Fruit fly (Drosophila melanogaster) whole organism, embryonic: Measurements from ENCODE around the gene Him.

Source experiments
- Bdp1 ChIP-seq: fragments of 200-800 bp; sonication (Bioruptor generic); optimal IDR thresholded peaks from 3 replicates; lab custom pipeline; 2016; ENCODE audit warnings: missing biosample characterization, missing genetic modification characterization
- Bteb2 ChIP-seq: fragments of 200-800 bp; sonication (Bioruptor generic); optimal IDR thresholded peaks from 2 replicates; lab custom pipeline; 2016; ENCODE audit warnings: missing biosample characterization, missing genetic modification characterization
- CG10267 ChIP-seq: fragments of 200-800 bp; sonication (Bioruptor generic); optimal IDR thresholded peaks from 2 replicates; lab custom pipeline; 2018; ENCODE audit warnings: missing biosample characterization, mild to moderate bottlenecking, missing genetic modification characterization, moderate library complexity
- CG11504 ChIP-seq: fragments of 200-800 bp; sonication (Bioruptor generic); optimal IDR thresholded peaks from 3 replicates; lab custom pipeline; 2019; ENCODE audit warnings: missing biosample characterization, mild to moderate bottlenecking, missing genetic modification characterization, moderate library complexity
- CG13894 ChIP-seq: fragments of 200-800 bp; sonication (Bioruptor generic); optimal IDR thresholded peaks from 3 replicates; lab custom pipeline; 2018; ENCODE audit warnings: missing biosample characterization, mild to moderate bottlenecking, missing genetic modification characterization, moderate library complexity
- CG14710 ChIP-seq: fragments of 200-800 bp; sonication (Bioruptor generic); optimal IDR thresholded peaks from 3 replicates; lab custom pipeline; 2019; ENCODE audit warnings: missing biosample characterization, mild to moderate bottlenecking, missing genetic modification characterization, moderate library complexity
- CG15011 ChIP-seq: fragments of 200-800 bp; sonication (Bioruptor generic); optimal IDR thresholded peaks from 3 replicates; lab custom pipeline; 2018; ENCODE audit warnings: missing biosample characterization, mild to moderate bottlenecking, missing genetic modification characterization
- CG15696 ChIP-seq: fragments of 200-800 bp; sonication (Bioruptor generic); optimal IDR thresholded peaks from 2 replicates; lab custom pipeline; 2019; ENCODE audit warnings: missing biosample characterization, mild to moderate bottlenecking, missing genetic modification characterization, moderate library complexity
- CG17829 ChIP-seq: fragments of 200-800 bp; optimal IDR thresholded peaks from 2 replicates; lab custom pipeline; 2019; ENCODE audit warnings: missing biosample characterization, mild to moderate bottlenecking, missing genetic modification characterization, moderate library complexity
- CG2712 ChIP-seq: fragments of 200-800 bp; optimal IDR thresholded peaks from 3 replicates; lab custom pipeline; 2019; ENCODE audit warnings: missing biosample characterization, mild to moderate bottlenecking, missing genetic modification characterization, moderate library complexity
- CG34422 ChIP-seq: fragments of 200-800 bp; sonication (Bioruptor generic); IDR thresholded peaks from 3 replicates; pipeline ENCODE4 v1.3.6; 2022; ENCODE audit warnings: missing biosample characterization, missing genetic modification characterization
- CG4404 ChIP-seq: fragments of 200-800 bp; sonication (Bioruptor generic); IDR thresholded peaks from 2 replicates; pipeline ENCODE4 v1.3.6; 2022; ENCODE audit warnings: missing biosample characterization, missing genetic modification characterization
- CG5180 ChIP-seq: fragments of 200-800 bp; sonication (Bioruptor generic); optimal IDR thresholded peaks from 3 replicates; lab custom pipeline; 2017; ENCODE audit warnings: missing biosample characterization, missing genetic modification characterization, mild to moderate bottlenecking, moderate library complexity, missing genetic modification reagents
- CG7839 ChIP-seq: fragments of 200-800 bp; sonication (Bioruptor generic); optimal IDR thresholded peaks from 3 replicates; lab custom pipeline; 2018; ENCODE audit warnings: missing biosample characterization, mild to moderate bottlenecking, missing genetic modification characterization, moderate library complexity
- CG8359 ChIP-seq: fragments of 200-800 bp; sonication (Bioruptor generic); optimal IDR thresholded peaks from 2 replicates; lab custom pipeline; 2017; ENCODE audit warnings: missing biosample characterization, mild to moderate bottlenecking, missing genetic modification characterization, borderline replicate concordance
- CG9437 ChIP-seq: fragments of 200-800 bp; sonication (Bioruptor generic); optimal IDR thresholded peaks from 2 replicates; lab custom pipeline; 2018; ENCODE audit warnings: missing biosample characterization, mild to moderate bottlenecking, missing genetic modification characterization
- Chrac-16 ChIP-seq: fragments of 200-800 bp; sonication (Bioruptor generic); optimal IDR thresholded peaks from 3 replicates; lab custom pipeline; 2016; ENCODE audit warnings: missing biosample characterization, missing genetic modification characterization
- CkIIα-i1 ChIP-seq: fragments of 200-800 bp; sonication (Bioruptor generic); IDR thresholded peaks from 2 replicates; pipeline ENCODE4 v1.3.6; 2022; ENCODE audit warnings: missing biosample characterization, missing genetic modification characterization
- Dek ChIP-seq: fragments of 200-800 bp; sonication (Bioruptor generic); optimal IDR thresholded peaks from 3 replicates; lab custom pipeline; 2019; ENCODE audit warnings: missing biosample characterization, mild to moderate bottlenecking, missing genetic modification characterization, moderate library complexity
- Eip74EF ChIP-seq, 2 experiments: fragments of 200-800 bp in 1 of 2; fragments of >200 bp in 1 of 2; sonication (Bioruptor generic) in 1 of 2; optimal IDR thresholded peaks; 2 replicates each; lab custom pipeline; 2017 to 2019; ENCODE audit warnings: missing biosample characterization in 2 of 2, missing genetic modification characterization in 2 of 2, mild to moderate bottlenecking in 1 of 2, moderate library complexity in 1 of 2
- Lim3 ChIP-seq: fragments of 200-800 bp; sonication (Bioruptor generic); IDR thresholded peaks from 2 replicates; pipeline ENCODE4 v1.3.6; 2022; ENCODE audit warnings: missing biosample characterization, missing genetic modification characterization
- Mad ChIP-seq: fragments of 200-800 bp; sonication (Bioruptor generic); optimal IDR thresholded peaks from 2 replicates; lab custom pipeline; 2016; ENCODE audit warnings: missing biosample characterization, missing genetic modification characterization
- NC2α ChIP-seq: fragments of 200-800 bp; sonication (Bioruptor generic); optimal IDR thresholded peaks from 2 replicates; lab custom pipeline; 2016; ENCODE audit warnings: missing biosample characterization, missing genetic modification characterization
- Oaz ChIP-seq: fragments of 200-800 bp; sonication (Bioruptor generic); IDR thresholded peaks from 2 replicates; pipeline ENCODE4 v1.3.6; 2022; ENCODE audit warnings: missing biosample characterization, missing genetic modification characterization
- Oli ChIP-seq: fragments of 200-800 bp; sonication (Bioruptor generic); optimal IDR thresholded peaks from 2 replicates; lab custom pipeline; 2018; ENCODE audit warnings: missing biosample characterization, mild to moderate bottlenecking, missing genetic modification characterization, moderate library complexity
- Ptx1 ChIP-seq: fragments of 200-800 bp; sonication (Bioruptor generic); IDR thresholded peaks from 2 replicates; pipeline ENCODE4 v1.3.6; 2022; ENCODE audit warnings: missing biosample characterization, missing genetic modification characterization
- Six4 ChIP-seq: fragments of 200-800 bp; sonication (Bioruptor generic); optimal IDR thresholded peaks from 2 replicates; lab custom pipeline; 2016; ENCODE audit warnings: missing biosample characterization, missing genetic modification characterization
- Trl ChIP-seq, 3 experiments: fragments of >200 bp in 2 of 3; fragments of 200-800 bp in 1 of 3; sonication (Bioruptor generic) in 1 of 3; optimal IDR thresholded peaks; 2 replicates in 1 of 3; 3 replicates in 2 of 3; lab custom pipeline; 2016 to 2017; ENCODE audit warnings: missing biosample characterization in 1 of 3, missing genetic modification characterization in 1 of 3
- Xrp1 ChIP-seq: fragments of 200-800 bp; sonication (Bioruptor generic); IDR thresholded peaks from 2 replicates; pipeline ENCODE4 v1.3.6; 2022; ENCODE audit warnings: missing biosample characterization, missing genetic modification characterization
- chinmo ChIP-seq: fragments of 200-800 bp; sonication (Bioruptor generic); IDR thresholded peaks from 4 replicates; pipeline ENCODE4 v1.3.6; 2022; ENCODE audit warnings: missing biosample characterization, missing genetic modification characterization; ENCODE audit not compliant: partially characterized antibody
- crol ChIP-seq: fragments of 200-800 bp; sonication (Bioruptor generic); IDR thresholded peaks from 2 replicates; pipeline ENCODE4 v1.3.6; 2022; ENCODE audit warnings: missing biosample characterization, missing genetic modification characterization
- dmrt11E ChIP-seq: fragments of 200-800 bp; sonication (Bioruptor generic); optimal IDR thresholded peaks from 3 replicates; lab custom pipeline; 2018; ENCODE audit warnings: missing biosample characterization, mild to moderate bottlenecking, missing genetic modification characterization, moderate library complexity
- eve ChIP-seq, 2 experiments: fragments of >200 bp; optimal IDR thresholded peaks; 2 replicates each; lab custom pipeline; 2017; ENCODE audit warnings: missing biosample characterization in 2 of 2, missing genetic modification characterization in 2 of 2
- gem ChIP-seq: fragments of 200-800 bp; sonication (Bioruptor generic); optimal IDR thresholded peaks from 2 replicates; lab custom pipeline; 2019; ENCODE audit warnings: missing biosample characterization, mild to moderate bottlenecking, missing genetic modification characterization, moderate library complexity
- hb ChIP-seq: fragments of 200-800 bp; sonication (Bioruptor generic); IDR thresholded peaks from 3 replicates; pipeline ENCODE4 v1.3.6; 2022; ENCODE audit warnings: missing biosample characterization, missing genetic modification characterization; ENCODE audit not compliant: partially characterized antibody
- kah ChIP-seq: fragments of 200-800 bp; sonication (Bioruptor generic); optimal IDR thresholded peaks from 2 replicates; lab custom pipeline; 2018; ENCODE audit warnings: missing biosample characterization, mild to moderate bottlenecking, missing genetic modification characterization
- mam ChIP-seq: fragments of 200-800 bp; sonication (Bioruptor generic); optimal IDR thresholded peaks from 3 replicates; lab custom pipeline; 2016; ENCODE audit warnings: missing biosample characterization, missing genetic modification characterization
- otp ChIP-seq: fragments of 200-800 bp; sonication (Bioruptor generic); IDR thresholded peaks from 3 replicates; pipeline ENCODE4, ENCODE4 v1.3.6; 2022; ENCODE audit warnings: missing biosample characterization, missing genetic modification characterization
- prd ChIP-seq, 3 experiments: fragments of >200 bp in 2 of 3; fragments of 200-800 bp in 1 of 3; sonication (Bioruptor generic) in 1 of 3; optimal IDR thresholded peaks in 2 of 3; IDR thresholded peaks in 1 of 3; 2 replicates in 2 of 3; 3 replicates in 1 of 3; pipeline versions ENCODE4 v1.3.6 to Lab custom; 2017 to 2022; ENCODE audit warnings: missing biosample characterization in 1 of 3, missing genetic modification characterization in 1 of 3
- ranshi ChIP-seq: fragments of 200-800 bp; sonication (Bioruptor generic); IDR thresholded peaks from 2 replicates; pipeline ENCODE4 v1.3.6; 2022; ENCODE audit warnings: missing biosample characterization, missing genetic modification characterization
- sc ChIP-seq, 3 experiments: fragments of >200 bp in 2 of 3; fragments of 200-800 bp in 1 of 3; sonication (Bioruptor generic) in 1 of 3; optimal IDR thresholded peaks; 2 replicates in 2 of 3; 3 replicates in 1 of 3; lab custom pipeline; 2017; ENCODE audit warnings: mild to moderate bottlenecking in 1 of 3, missing biosample characterization in 1 of 3, missing genetic modification characterization in 1 of 3, missing genetic modification reagents in 1 of 3
- sens ChIP-seq: fragments of 200-800 bp; sonication (Bioruptor generic); peaks from one replicate; lab custom pipeline; 2016; ENCODE audit warnings: missing biosample characterization, missing genetic modification characterization
- sug ChIP-seq: fragments of 200-800 bp; optimal IDR thresholded peaks from 2 replicates; lab custom pipeline; 2019; ENCODE audit warnings: missing biosample characterization, mild to moderate bottlenecking, missing genetic modification characterization, moderate library complexity
- trh ChIP-seq: fragments of 200-800 bp; sonication (Bioruptor generic); optimal IDR thresholded peaks from 2 replicates; lab custom pipeline; 2016; ENCODE audit warnings: missing biosample characterization, missing genetic modification characterization
- unpg ChIP-seq: fragments of 200-800 bp; sonication (Bioruptor generic); optimal IDR thresholded peaks from 3 replicates; lab custom pipeline; 2018; ENCODE audit warnings: missing biosample characterization, mild to moderate bottlenecking, missing genetic modification characterization, moderate library complexity
- z ChIP-seq: fragments of 200-800 bp; sonication (Bioruptor generic); IDR thresholded peaks from 3 replicates; pipeline ENCODE4 v1.3.6; 2022; ENCODE audit warnings: missing biosample characterization, missing genetic modification characterization

Him gene

dm6 chrX:18197642-18198041 is 11.6 kb upstream of the Him start:
- TF ChIP-seq Dek (tag; lab: Kevin White, UChicago) (no peak), CG13894 (tag; lab: Kevin White, UChicago) (peak; percentile 93)

- TF ChIP-seq gem (peak; percentile 6), sug (tag; lab: Kevin White, UChicago) (no peak), CG5180 (no peak), otp (GFP tag; lab: Robert Waterston, UW) (no peak), NC2α (GFP tag; lab: Kevin White, UChicago) (no peak), CG34422 (GFP tag; lab: Robert Waterston, UW) (0 out of 3 replicates have a peak, but pooled peaks have one; percentile 16), prd (optimal IDR thresholded peaks at IDR 0.05; lab: Kevin White, UChicago) (no peak), prd (GFP tag; IDR thresholded peaks at IDR 0.05; lab: Robert Waterston, UW) (peak; percentile 30; the same call in 2 of the 3 replicates), mam (GFP tag; lab: Kevin White, UChicago) (no peak), sens (GFP tag; lab: Kevin White, UChicago) (peak; percentile 29), crol (GFP tag; lab: Robert Waterston, UW) (no peak), Lim3 (GFP tag; lab: Robert Waterston, UW) (no peak), trh (no peak), hb (GFP tag; lab: Robert Waterston, UW) (no peak), Bdp1 (no peak)
Measured at dm6 chrX:18205044-18205443, 4.2 kb upstream of the Him start, which contains the start of gene Hesr. TSS of gene Hesr (minus strand) at chrX:18205144.

- TF ChIP-seq Mad (GFP tag; lab: Kevin White, UChicago) (no peak), Trl (optimal IDR thresholded peaks at IDR 0.05; lab: Kevin White, UChicago) (no peak), Trl (GFP tag; optimal IDR thresholded peaks at IDR 0.05; lab: Kevin White, UChicago) (no peak), CG11504 (tag; lab: Kevin White, UChicago) (peak; percentile 7), Oaz (no peak), CG10267 (peak; percentile 31), Eip74EF (GFP tag; optimal IDR thresholded peaks at IDR 0.05; lab: Kevin White, UChicago) (no peak), Bteb2 (GFP tag; lab: Kevin White, UChicago) (no peak), CG4404 (GFP tag; lab: Robert Waterston, UW) (peak; percentile 65), unpg (GFP tag; lab: Kevin White, UChicago) (no peak), kah (GFP tag; lab: Kevin White, UChicago) (no peak), dmrt11E (tag; lab: Kevin White, UChicago) (peak; percentile 79), Xrp1 (GFP tag; lab: Robert Waterston, UW) (peak; percentile 56; the same call in 1 of the 2 replicates), CG15011 (GFP tag; lab: Kevin White, UChicago) (no peak), CG14710 (tag; lab: Kevin White, UChicago) (peak; percentile 33), CkIIα-i1 (GFP tag; lab: Robert Waterston, UW) (no peak), Chrac-16 (GFP tag; lab: Kevin White, UChicago) (no peak), Oli (tag; lab: Kevin White, UChicago) (peak; percentile 26), eve (GFP tag; optimal IDR thresholded peaks at IDR 0.05; lab: Kevin White, UChicago) (no peak), CG9437 (GFP tag; lab: Kevin White, UChicago) (peak; percentile 3), Six4 (no peak), CG2712 (tag; lab: Kevin White, UChicago) (peak; percentile 68), CG7839 (tag; lab: Kevin White, UChicago) (peak; percentile 37), chinmo (GFP tag; lab: Robert Waterston, UW) (no peak), CG8359 (GFP tag; lab: Kevin White, UChicago) (no peak), CG17829 (tag; lab: Kevin White, UChicago) (peak; percentile 46), sc (optimal IDR thresholded peaks at IDR 0.05; lab: Kevin White, UChicago) (no peak), sc (GFP tag; optimal IDR thresholded peaks at IDR 0.05; lab: Kevin White, UChicago) (peak; percentile 14), ranshi (GFP tag; lab: Robert Waterston, UW) (no peak), z (GFP tag; lab: Robert Waterston, UW) (no peak), CG15696 (tag; lab: Kevin White, UChicago) (peak; percentile 66), Ptx1 (GFP tag; lab: Robert Waterston, UW) (peak; percentile 39; the same call in 1 of the 2 replicates)
Measured at dm6 chrX:18207533-18207932, 1.7 kb upstream of the Him start.
